Worm (Caenorhabditis elegans) whole organism, L2 larva: ENCODE data around the gene C07D10.1.

ENCODE experiments used
- ama-1 ChIP-seq: fragments of 150-350 bp; optimal IDR thresholded peaks from 2 replicates; lab custom pipeline; 2018; ENCODE audit warnings: inconsistent platforms
- egl-27 ChIP-seq: sonication (generic microtip); optimal IDR thresholded peaks from 3 replicates; lab custom pipeline; 2017; ENCODE audit warnings: missing biosample characterization, missing genetic modification reagents, missing genetic modification characterization
- lin-11 ChIP-seq: fragments of 150-350 bp; sonication (generic microtip); optimal IDR thresholded peaks from 2 replicates; lab custom pipeline; 2014; ENCODE audit warnings: missing biosample characterization, missing genetic modification characterization, inconsistent platforms, mixed read lengths
- lin-13 ChIP-seq: fragments of 150-350 bp; optimal IDR thresholded peaks from 2 replicates; lab custom pipeline; 2014; ENCODE audit warnings: missing biosample characterization, missing genetic modification reagents, missing genetic modification characterization
- mdl-1 ChIP-seq, 2 experiments: fragments of 150-350 bp in 1 of 2; sonication (generic microtip) in 1 of 2; optimal IDR thresholded peaks; 2 replicates each; lab custom pipeline; 2017; ENCODE audit warnings: missing biosample characterization in 2 of 2, missing genetic modification characterization in 2 of 2
- skn-1 ChIP-seq: sonication (generic microtip); optimal IDR thresholded peaks from 2 replicates; lab custom pipeline; 2017; ENCODE audit warnings: missing biosample characterization, missing genetic modification characterization
- snpc-4 ChIP-seq: fragments of 150-350 bp; optimal IDR thresholded peaks from 2 replicates; lab custom pipeline; 2014; ENCODE audit warnings: missing biosample characterization, missing genetic modification characterization
- unc-39 ChIP-seq: fragments of 150-350 bp; optimal IDR thresholded peaks from 2 replicates; lab custom pipeline; 2014; ENCODE audit warnings: missing biosample characterization, missing genetic modification characterization
- unc-55 ChIP-seq: fragments of 150-350 bp; sonication (generic microtip); optimal IDR thresholded peaks from 3 replicates; lab custom pipeline; 2014; ENCODE audit warnings: missing biosample characterization, missing genetic modification reagents, missing genetic modification characterization
- ztf-11 ChIP-seq: sonication (generic microtip); optimal IDR thresholded peaks from 2 replicates; lab custom pipeline; 2017; ENCODE audit warnings: missing biosample characterization, missing genetic modification characterization
- ztf-4 ChIP-seq: fragments of 150-350 bp; optimal IDR thresholded peaks from 2 replicates; lab custom pipeline; 2014; ENCODE audit warnings: missing biosample characterization, missing genetic modification characterization

- no peak for TF ChIP-seq snpc-4 (tag; lab: Kevin White, UChicago)
- no peak for TF ChIP-seq ama-1 (lab: Kevin White, UChicago)
- no peak for TF ChIP-seq egl-27
- no peak for TF ChIP-seq unc-55
- no peak for TF ChIP-seq unc-39
- no peak for TF ChIP-seq ztf-11 (tag; lab: Kevin White, UChicago)
- no peak for TF ChIP-seq mdl-1 (tag; optimal IDR thresholded peaks at IDR 0.05; lab: Kevin White, UChicago)
- no peak for TF ChIP-seq lin-11 (tag; lab: Kevin White, UChicago)
- TF ChIP-seq skn-1 (tag; lab: Kevin White, UChicago) = no peak
- TF ChIP-seq ztf-4 = no peak
- no peak for TF ChIP-seq lin-13 (GFP tag; lab: Kevin White, UChicago)
Observed at ce11 chrII:7357176-7357575, 41.6 kb upstream of the C07D10.1 start.
